Fruit fly (Drosophila melanogaster) whole organism, embryonic: ENCODE results near the gene rho-5.
A peak's percentile ranks its signal among the peaks of the same experiment; 100 is the strongest.

Experiments used
- Asciz ChIP-seq: fragments of 200-800 bp; sonication (Bioruptor generic); optimal IDR thresholded peaks from 2 replicates; lab custom pipeline; 2017; ENCODE audit warnings: missing biosample characterization, mild to moderate bottlenecking, missing genetic modification characterization, missing genetic modification reagents
- Atf6 ChIP-seq: fragments of 200-800 bp; sonication (Bioruptor generic); IDR thresholded peaks from 2 replicates; pipeline ENCODE4 v1.3.6; 2022; ENCODE audit warnings: missing biosample characterization, missing genetic modification characterization
- Bgb ChIP-seq: fragments of 200-800 bp; sonication (Bioruptor generic); IDR thresholded peaks from 2 replicates; pipeline ENCODE4 v1.3.6; 2022; ENCODE audit warnings: missing biosample characterization, missing genetic modification characterization; ENCODE audit not compliant: partially characterized antibody
- CG10565 ChIP-seq: fragments of 200-800 bp; sonication (Bioruptor generic); optimal IDR thresholded peaks from 3 replicates; lab custom pipeline; 2016; ENCODE audit warnings: missing biosample characterization, mild to moderate bottlenecking, missing genetic modification characterization
- CG11456 ChIP-seq: fragments of 200-800 bp; sonication (Bioruptor generic); IDR thresholded peaks from 3 replicates; pipeline ENCODE4 v1.3.6; 2022; ENCODE audit warnings: missing biosample characterization, missing genetic modification characterization
- CG11504 ChIP-seq: fragments of 200-800 bp; sonication (Bioruptor generic); optimal IDR thresholded peaks from 3 replicates; lab custom pipeline; 2019; ENCODE audit warnings: missing biosample characterization, mild to moderate bottlenecking, missing genetic modification characterization, moderate library complexity
- CG12391 ChIP-seq: fragments of 200-800 bp; sonication (Bioruptor generic); optimal IDR thresholded peaks from 3 replicates; lab custom pipeline; 2018; ENCODE audit warnings: missing biosample characterization, mild to moderate bottlenecking, missing genetic modification characterization, moderate library complexity
- CG15601 ChIP-seq: fragments of 200-800 bp; sonication (Bioruptor generic); optimal IDR thresholded peaks from 3 replicates; lab custom pipeline; 2019; ENCODE audit warnings: missing biosample characterization, mild to moderate bottlenecking, missing genetic modification characterization, moderate library complexity
- CG17612 ChIP-seq: fragments of 200-800 bp; sonication (Bioruptor generic); IDR thresholded peaks from 2 replicates; pipeline ENCODE4 v1.3.6; 2022; ENCODE audit warnings: missing biosample characterization, missing genetic modification characterization
- CG17802 ChIP-seq: fragments of 200-800 bp; sonication (Bioruptor generic); optimal IDR thresholded peaks from 2 replicates; lab custom pipeline; 2018; ENCODE audit warnings: missing biosample characterization, mild to moderate bottlenecking, missing genetic modification characterization, moderate library complexity
- CG18011 ChIP-seq: fragments of 200-800 bp; sonication (Bioruptor generic); optimal IDR thresholded peaks from 2 replicates; lab custom pipeline; 2017; ENCODE audit warnings: missing biosample characterization, missing genetic modification characterization, mild to moderate bottlenecking, moderate library complexity, missing genotype
- CG2202 ChIP-seq: fragments of 200-800 bp; sonication (Bioruptor generic); optimal IDR thresholded peaks from 2 replicates; lab custom pipeline; 2018; ENCODE audit warnings: missing biosample characterization, mild to moderate bottlenecking, missing genetic modification characterization
- CG2712 ChIP-seq: fragments of 200-800 bp; optimal IDR thresholded peaks from 3 replicates; lab custom pipeline; 2019; ENCODE audit warnings: missing biosample characterization, mild to moderate bottlenecking, missing genetic modification characterization, moderate library complexity
- CG30431 ChIP-seq: fragments of 200-800 bp; sonication (Bioruptor generic); optimal IDR thresholded peaks from 2 replicates; lab custom pipeline; 2017; ENCODE audit warnings: missing biosample characterization, missing genetic modification characterization
- CG31388 ChIP-seq: fragments of 200-800 bp; sonication (Bioruptor generic); optimal IDR thresholded peaks from 2 replicates; lab custom pipeline; 2016; ENCODE audit warnings: missing biosample characterization, missing genetic modification characterization
- CG33213 ChIP-seq: fragments of 200-800 bp; sonication (Bioruptor generic); optimal IDR thresholded peaks from 3 replicates; lab custom pipeline; 2016; ENCODE audit warnings: missing biosample characterization, missing genetic modification characterization
- CG3407 ChIP-seq: fragments of 200-800 bp; sonication (Bioruptor generic); optimal IDR thresholded peaks from 2 replicates; lab custom pipeline; 2018; ENCODE audit warnings: missing biosample characterization, mild to moderate bottlenecking, missing genetic modification characterization
- CG34422 ChIP-seq: fragments of 200-800 bp; sonication (Bioruptor generic); IDR thresholded peaks from 3 replicates; pipeline ENCODE4 v1.3.6; 2022; ENCODE audit warnings: missing biosample characterization, missing genetic modification characterization
- CG4328 ChIP-seq: fragments of 200-800 bp; sonication (Bioruptor generic); optimal IDR thresholded peaks from 3 replicates; lab custom pipeline; 2017; ENCODE audit warnings: missing biosample characterization, missing genetic modification reagents, missing genetic modification characterization
- CG6683 ChIP-seq: fragments of 200-800 bp; sonication (Bioruptor generic); optimal IDR thresholded peaks from 2 replicates; lab custom pipeline; 2017; ENCODE audit warnings: missing biosample characterization, mild to moderate bottlenecking, missing genetic modification characterization, missing genetic modification reagents
- CG7357 ChIP-seq: fragments of 200-800 bp; sonication (Bioruptor generic); IDR thresholded peaks from 3 replicates; pipeline ENCODE4 v1.3.6; 2022; ENCODE audit warnings: missing biosample characterization, missing genetic modification characterization
- CG8924 ChIP-seq: fragments of 200-800 bp; optimal IDR thresholded peaks from 3 replicates; lab custom pipeline; 2019; ENCODE audit warnings: missing biosample characterization, mild to moderate bottlenecking, missing genetic modification characterization, moderate library complexity
- CG9437 ChIP-seq: fragments of 200-800 bp; sonication (Bioruptor generic); optimal IDR thresholded peaks from 2 replicates; lab custom pipeline; 2018; ENCODE audit warnings: missing biosample characterization, mild to moderate bottlenecking, missing genetic modification characterization
- CG9609 ChIP-seq: fragments of 200-800 bp; sonication (Bioruptor generic); optimal IDR thresholded peaks from 3 replicates; lab custom pipeline; 2016; ENCODE audit warnings: missing biosample characterization, missing genetic modification characterization
- CG9876 ChIP-seq: fragments of 200-800 bp; sonication (Bioruptor generic); optimal IDR thresholded peaks from 2 replicates; lab custom pipeline; 2016; ENCODE audit warnings: missing biosample characterization, missing genetic modification characterization
- CTCF ChIP-seq: fragments of 200-800 bp; sonication (Bioruptor generic); optimal IDR thresholded peaks from 2 replicates; lab custom pipeline; 2017; ENCODE audit warnings: missing biosample characterization, mild to moderate bottlenecking, missing genetic modification characterization, moderate library complexity
- Dp ChIP-seq: fragments of 200-800 bp; sonication (Bioruptor generic); optimal IDR thresholded peaks from 2 replicates; lab custom pipeline; 2018; ENCODE audit warnings: missing biosample characterization, mild to moderate bottlenecking, missing genetic modification characterization, moderate library complexity
- E2f1 ChIP-seq: fragments of 200-800 bp; sonication (Bioruptor generic); IDR thresholded peaks from 2 replicates; pipeline ENCODE4 v1.3.6; 2022; ENCODE audit warnings: missing biosample characterization, missing genetic modification characterization
- Eip74EF ChIP-seq, 2 experiments: fragments of 200-800 bp in 1 of 2; fragments of >200 bp in 1 of 2; sonication (Bioruptor generic) in 1 of 2; optimal IDR thresholded peaks; 2 replicates each; lab custom pipeline; 2017 to 2019; ENCODE audit warnings: missing biosample characterization in 2 of 2, missing genetic modification characterization in 2 of 2, mild to moderate bottlenecking in 1 of 2, moderate library complexity in 1 of 2
- Ets97D ChIP-seq: fragments of 200-800 bp; sonication (Bioruptor generic); optimal IDR thresholded peaks from 3 replicates; lab custom pipeline; 2016; ENCODE audit warnings: missing biosample characterization, missing genetic modification characterization
- Fer3 ChIP-seq: fragments of 200-800 bp; sonication (Bioruptor generic); optimal IDR thresholded peaks from 2 replicates; lab custom pipeline; 2018; ENCODE audit warnings: missing biosample characterization, mild to moderate bottlenecking, missing genetic modification characterization, moderate library complexity
- HmgD ChIP-seq: fragments of 200-800 bp; sonication (Bioruptor generic); optimal IDR thresholded peaks from 3 replicates; lab custom pipeline; 2016; ENCODE audit warnings: missing biosample characterization, missing genetic modification characterization
- Hmx ChIP-seq: fragments of 200-800 bp; sonication (Bioruptor generic); optimal IDR thresholded peaks from 2 replicates; lab custom pipeline; 2016; ENCODE audit warnings: missing biosample characterization, missing genetic modification characterization
- Oli ChIP-seq: fragments of 200-800 bp; sonication (Bioruptor generic); optimal IDR thresholded peaks from 2 replicates; lab custom pipeline; 2018; ENCODE audit warnings: missing biosample characterization, mild to moderate bottlenecking, missing genetic modification characterization, moderate library complexity
- Opbp ChIP-seq: fragments of 200-800 bp; sonication (Bioruptor generic); IDR thresholded peaks from 3 replicates; pipeline ENCODE4 v1.3.6; 2022; ENCODE audit warnings: missing biosample characterization, missing genetic modification characterization; ENCODE audit not compliant: partially characterized antibody
- Poxn ChIP-seq: fragments of 200-800 bp; sonication (Bioruptor generic); IDR thresholded peaks from 2 replicates; pipeline ENCODE4 v1.3.6; 2022; ENCODE audit warnings: missing biosample characterization, missing genetic modification characterization
- Ravus ChIP-seq: fragments of 200-800 bp; sonication (Bioruptor generic); IDR thresholded peaks from 2 replicates; pipeline ENCODE4 v1.3.6; 2022; ENCODE audit warnings: missing biosample characterization, missing genetic modification characterization
- ab ChIP-seq: fragments of 200-800 bp; sonication (Bioruptor generic); optimal IDR thresholded peaks from 2 replicates; lab custom pipeline; 2016; ENCODE audit warnings: missing biosample characterization, missing genetic modification characterization
- al ChIP-seq: fragments of 200-800 bp; sonication (Bioruptor generic); IDR thresholded peaks from 2 replicates; pipeline ENCODE4 v1.3.6; 2022; ENCODE audit warnings: missing biosample characterization, missing genetic modification characterization
- ap ChIP-seq: fragments of 200-800 bp; sonication (Bioruptor generic); IDR thresholded peaks from 2 replicates; pipeline ENCODE4 v1.3.6; 2022; ENCODE audit warnings: missing biosample characterization, missing genetic modification characterization
- corto ChIP-seq: fragments of 200-800 bp; sonication (Bioruptor generic); optimal IDR thresholded peaks from 2 replicates; lab custom pipeline; 2016; ENCODE audit warnings: missing biosample characterization, mild to moderate bottlenecking, missing genetic modification characterization, moderate library complexity
- crc ChIP-seq: fragments of 200-800 bp; sonication (Bioruptor generic); optimal IDR thresholded peaks from 2 replicates; lab custom pipeline; 2016; ENCODE audit warnings: missing biosample characterization, missing genetic modification characterization
- cwo ChIP-seq: fragments of 200-800 bp; sonication (Bioruptor generic); optimal IDR thresholded peaks from 3 replicates; lab custom pipeline; 2017; ENCODE audit warnings: missing biosample characterization, missing genetic modification characterization, mild to moderate bottlenecking, moderate library complexity, missing genetic modification reagents
- dmrt11E ChIP-seq: fragments of 200-800 bp; sonication (Bioruptor generic); optimal IDR thresholded peaks from 3 replicates; lab custom pipeline; 2018; ENCODE audit warnings: missing biosample characterization, mild to moderate bottlenecking, missing genetic modification characterization, moderate library complexity
- ham ChIP-seq: fragments of 200-800 bp; sonication (Bioruptor generic); IDR thresholded peaks from 2 replicates; pipeline ENCODE4 v1.3.6; 2022; ENCODE audit warnings: missing biosample characterization, missing genetic modification characterization
- mirr ChIP-seq: fragments of 200-800 bp; sonication (Bioruptor generic); optimal IDR thresholded peaks from 3 replicates; lab custom pipeline; 2018; ENCODE audit warnings: missing biosample characterization, mild to moderate bottlenecking, missing genetic modification characterization
- pb ChIP-seq: fragments of 200-800 bp; sonication (Bioruptor generic); optimal IDR thresholded peaks from 3 replicates; lab custom pipeline; 2016; ENCODE audit warnings: missing biosample characterization, missing genetic modification characterization
- run ChIP-seq: fragments of 200-800 bp; sonication (Bioruptor generic); optimal IDR thresholded peaks from 3 replicates; lab custom pipeline; 2018; ENCODE audit warnings: missing biosample characterization, mild to moderate bottlenecking, missing genetic modification characterization
- sd ChIP-seq: fragments of 200-800 bp; sonication (Bioruptor generic); optimal IDR thresholded peaks from 3 replicates; lab custom pipeline; 2018; ENCODE audit warnings: missing biosample characterization, mild to moderate bottlenecking, missing genetic modification characterization, moderate library complexity
- ssp ChIP-seq: fragments of 200-800 bp; sonication (Bioruptor generic); IDR thresholded peaks from 2 replicates; pipeline ENCODE4 v1.3.6; 2022; ENCODE audit warnings: missing biosample characterization, missing genetic modification characterization

Gene rho-5

dm6 chr2L:10381890-10382450 lies 8.3 kb upstream of the rho-5 start, which contains the start of gene CG5096 (continued):
- peak in 1 of 2 experiments; percentile 87 for TF ChIP-seq Eip74EF (GFP tag; optimal IDR thresholded peaks at IDR 0.05; lab: Kevin White, UChicago)
- peak; percentile 91 for TF ChIP-seq CG12391
- TF ChIP-seq Fer3 (tag; lab: Kevin White, UChicago), result peak; percentile 96
- peak; percentile 53 for TF ChIP-seq CG9609
- TF ChIP-seq dmrt11E (tag; lab: Kevin White, UChicago), result peak; percentile 49
- peak; percentile 86 for TF ChIP-seq Oli (tag; lab: Kevin White, UChicago)
- peak; percentile 87 for TF ChIP-seq CG11456 (GFP tag; lab: Robert Waterston, UW)
- TF ChIP-seq CG7357 (GFP tag; lab: Robert Waterston, UW), result peak; percentile 75
- peak; percentile 52; the same call in 1 of the 2 replicates for TF ChIP-seq Poxn (GFP tag; lab: Robert Waterston, UW)
- TF ChIP-seq Bgb (GFP tag; lab: Robert Waterston, UW), result no peak
- TF ChIP-seq pb, result no peak
- no peak for TF ChIP-seq Opbp
- TF ChIP-seq CTCF (GFP tag; lab: Kevin White, UChicago), result peak; percentile 7
- no peak for TF ChIP-seq CG9876 (GFP tag; lab: Kevin White, UChicago)
- TF ChIP-seq ab (GFP tag; lab: Kevin White, UChicago), result no peak
- peak; percentile 95 for TF ChIP-seq Atf6
- peak; percentile 91 for TF ChIP-seq sd
- TF ChIP-seq mirr (GFP tag; lab: Kevin White, UChicago), result peak; percentile 91
- TF ChIP-seq ssp (GFP tag; lab: Robert Waterston, UW), result peak; percentile 62
- TF ChIP-seq Asciz, result peak; percentile 87
- no peak for TF ChIP-seq CG10565 (GFP tag; lab: Kevin White, UChicago)
- peak; percentile 92 for TF ChIP-seq CG11504 (tag; lab: Kevin White, UChicago)
- TF ChIP-seq CG15601, result peak; percentile 83
- peak; percentile 69 for TF ChIP-seq Hmx (GFP tag; lab: Kevin White, UChicago)
- TF ChIP-seq CG30431 (GFP tag; lab: Kevin White, UChicago), result peak; percentile 52
- peak; percentile 91 for TF ChIP-seq CG34422 (GFP tag; lab: Robert Waterston, UW)
- peak; percentile 83 for TF ChIP-seq run
- TF ChIP-seq CG31388 (GFP tag; lab: Kevin White, UChicago), result peak; percentile 21
- TF ChIP-seq HmgD, result no peak
- TF ChIP-seq CG4328 (GFP tag; lab: Kevin White, UChicago), result peak; percentile 62
- TF ChIP-seq al (GFP tag; lab: Robert Waterston, UW), result peak; percentile 78
- TF ChIP-seq Ets97D (GFP tag; lab: Kevin White, UChicago), result peak; percentile 50
- TF ChIP-seq Dp (GFP tag; lab: Kevin White, UChicago), result no peak
- peak; percentile 74 for TF ChIP-seq CG17612 (GFP tag; lab: Robert Waterston, UW)
- peak; percentile 47 for TF ChIP-seq CG2202 (tag; lab: Kevin White, UChicago)
- peak; percentile 45 for TF ChIP-seq CG33213 (GFP tag; lab: Kevin White, UChicago)
- TF ChIP-seq crc (GFP tag; lab: Kevin White, UChicago), result peak; percentile 79
- TF ChIP-seq cwo, result peak; percentile 92
- TF ChIP-seq Ravus (GFP tag; lab: Robert Waterston, UW), result peak; percentile 60
- TF ChIP-seq CG9437 (GFP tag; lab: Kevin White, UChicago), result peak; percentile 73
- peak; percentile 49 for TF ChIP-seq CG3407 (GFP tag; lab: Kevin White, UChicago)
- peak; percentile 88 for TF ChIP-seq E2f1
- peak; percentile 27 for TF ChIP-seq corto (GFP tag; lab: Kevin White, UChicago)
- peak; percentile 84 for TF ChIP-seq ap (GFP tag; lab: Robert Waterston, UW)
- TF ChIP-seq ham (GFP tag; lab: Robert Waterston, UW), result peak; percentile 55; the same call in 1 of the 2 replicates
- TF ChIP-seq CG2712 (tag; lab: Kevin White, UChicago), result peak; percentile 90
- peak; percentile 82 for TF ChIP-seq CG6683
- TF ChIP-seq CG17802 (tag; lab: Kevin White, UChicago), result peak; percentile 45
- peak; percentile 57 for TF ChIP-seq CG18011 (GFP tag; lab: Kevin White, UChicago)
- peak; percentile 94 for TF ChIP-seq CG8924 (tag; lab: Kevin White, UChicago)
